Fruit fly (Drosophila melanogaster) whole organism, embryonic: Measurements from ENCODE around the gene mtsh.
A peak's percentile ranks its signal among the peaks of the same experiment; 100 is the strongest.

Experiments
- B-H1 ChIP-seq: fragments of 200-800 bp; sonication (Bioruptor generic); IDR thresholded peaks from 3 replicates; pipeline ENCODE4 v1.3.6; 2022; ENCODE audit warnings: missing biosample characterization, missing genetic modification characterization
- CG11695 ChIP-seq: fragments of 200-800 bp; sonication (Bioruptor generic); IDR thresholded peaks from 3 replicates; pipeline ENCODE4 v1.3.6; 2022; ENCODE audit warnings: missing biosample characterization, missing genetic modification characterization
- CG11723 ChIP-seq: fragments of 200-800 bp; sonication (Bioruptor generic); optimal IDR thresholded peaks from 2 replicates; lab custom pipeline; 2017; ENCODE audit warnings: missing biosample characterization, mild to moderate bottlenecking, missing genetic modification characterization
- CG14710 ChIP-seq: fragments of 200-800 bp; sonication (Bioruptor generic); optimal IDR thresholded peaks from 3 replicates; lab custom pipeline; 2019; ENCODE audit warnings: missing biosample characterization, mild to moderate bottlenecking, missing genetic modification characterization, moderate library complexity
- CG14860 ChIP-seq: fragments of 200-800 bp; sonication (Bioruptor generic); IDR thresholded peaks from 3 replicates; pipeline ENCODE4 v1.3.6; 2022; ENCODE audit warnings: missing biosample characterization, missing genetic modification characterization; ENCODE audit not compliant: partially characterized antibody
- CG16813 ChIP-seq: fragments of 200-800 bp; sonication (Bioruptor generic); IDR thresholded peaks from 3 replicates; pipeline ENCODE4 v1.3.6; 2022; ENCODE audit warnings: missing biosample characterization, missing genetic modification characterization; ENCODE audit not compliant: partially characterized antibody
- CG2129 ChIP-seq: fragments of 200-800 bp; sonication (Bioruptor generic); IDR thresholded peaks from 2 replicates; pipeline ENCODE4 v1.3.6; 2022; ENCODE audit warnings: missing biosample characterization, missing genetic modification characterization; ENCODE audit not compliant: partially characterized antibody
- CG30020 ChIP-seq: fragments of 200-800 bp; optimal IDR thresholded peaks from 2 replicates; lab custom pipeline; 2019; ENCODE audit warnings: missing biosample characterization, mild to moderate bottlenecking, missing genetic modification characterization, moderate library complexity
- CG4282 ChIP-seq: fragments of 200-800 bp; sonication (Bioruptor generic); optimal IDR thresholded peaks from 2 replicates; lab custom pipeline; 2016; ENCODE audit warnings: missing biosample characterization, missing genetic modification characterization
- CG4617 ChIP-seq: fragments of 200-800 bp; sonication (Bioruptor generic); optimal IDR thresholded peaks from 3 replicates; lab custom pipeline; 2016; ENCODE audit warnings: missing biosample characterization, missing genetic modification characterization, borderline replicate concordance
- CG6272 ChIP-seq: fragments of 200-800 bp; sonication (Bioruptor generic); IDR thresholded peaks from 2 replicates; pipeline ENCODE4 v1.3.6; 2022; ENCODE audit warnings: missing biosample characterization, missing genetic modification characterization
- CG8944 ChIP-seq: fragments of 200-800 bp; sonication (Bioruptor generic); optimal IDR thresholded peaks from 3 replicates; lab custom pipeline; 2016; ENCODE audit warnings: missing biosample characterization, missing genetic modification characterization
- CG9609 ChIP-seq: fragments of 200-800 bp; sonication (Bioruptor generic); optimal IDR thresholded peaks from 3 replicates; lab custom pipeline; 2016; ENCODE audit warnings: missing biosample characterization, missing genetic modification characterization
- CkIIα-i1 ChIP-seq: fragments of 200-800 bp; sonication (Bioruptor generic); IDR thresholded peaks from 2 replicates; pipeline ENCODE4 v1.3.6; 2022; ENCODE audit warnings: missing biosample characterization, missing genetic modification characterization
- CoRest ChIP-seq: fragments of 200-800 bp; sonication (Bioruptor generic); optimal IDR thresholded peaks from 3 replicates; lab custom pipeline; 2018; ENCODE audit warnings: missing biosample characterization, mild to moderate bottlenecking, missing genetic modification characterization, moderate library complexity
- Dref ChIP-seq: fragments of 200-800 bp; sonication (Bioruptor generic); IDR thresholded peaks from 2 replicates; pipeline ENCODE4 v1.3.6; 2022; ENCODE audit warnings: missing biosample characterization, missing genetic modification characterization
- Fer3 ChIP-seq: fragments of 200-800 bp; sonication (Bioruptor generic); optimal IDR thresholded peaks from 2 replicates; lab custom pipeline; 2018; ENCODE audit warnings: missing biosample characterization, mild to moderate bottlenecking, missing genetic modification characterization, moderate library complexity
- Hr3 ChIP-seq: fragments of 200-800 bp; sonication (Bioruptor generic); optimal IDR thresholded peaks from 3 replicates; lab custom pipeline; 2016; ENCODE audit warnings: missing biosample characterization, missing genetic modification characterization
- Lhr ChIP-seq: fragments of 200-800 bp; sonication (Bioruptor generic); optimal IDR thresholded peaks from 3 replicates; lab custom pipeline; 2017; ENCODE audit warnings: mild to moderate bottlenecking, missing biosample characterization, missing genetic modification reagents, missing genetic modification characterization
- NK7.1 ChIP-seq: fragments of 200-800 bp; sonication (Bioruptor generic); optimal IDR thresholded peaks from 3 replicates; lab custom pipeline; 2016; ENCODE audit warnings: missing biosample characterization, missing genetic modification characterization
- Nf-YA ChIP-seq: fragments of 200-800 bp; sonication (Bioruptor generic); IDR thresholded peaks from 2 replicates; pipeline ENCODE4 v1.3.6; 2022; ENCODE audit warnings: missing biosample characterization, missing genetic modification characterization
- Nf-YC ChIP-seq: fragments of 200-800 bp; optimal IDR thresholded peaks from 3 replicates; lab custom pipeline; 2019; ENCODE audit warnings: missing biosample characterization, mild to moderate bottlenecking, missing genetic modification characterization, moderate library complexity
- Opbp ChIP-seq: fragments of 200-800 bp; sonication (Bioruptor generic); IDR thresholded peaks from 3 replicates; pipeline ENCODE4 v1.3.6; 2022; ENCODE audit warnings: missing biosample characterization, missing genetic modification characterization; ENCODE audit not compliant: partially characterized antibody
- Taf1 ChIP-seq: fragments of 200-800 bp; sonication (Bioruptor generic); IDR thresholded peaks from 2 replicates; pipeline ENCODE4 v1.3.6; 2022; ENCODE audit warnings: missing biosample characterization, missing genetic modification characterization
- ato ChIP-seq: fragments of 200-800 bp; sonication (Bioruptor generic); IDR thresholded peaks from 2 replicates; pipeline ENCODE4 v1.3.6; 2022; ENCODE audit warnings: missing biosample characterization, missing genetic modification characterization; ENCODE audit not compliant: partially characterized antibody
- cas ChIP-seq: fragments of 200-800 bp; sonication (Bioruptor generic); IDR thresholded peaks from 2 replicates; pipeline ENCODE4 v1.3.6; 2022; ENCODE audit warnings: missing biosample characterization, missing genetic modification characterization
- chm ChIP-seq: fragments of 200-800 bp; sonication (Bioruptor generic); IDR thresholded peaks from 2 replicates; pipeline ENCODE4 v1.3.6; 2022; ENCODE audit warnings: missing biosample characterization, missing genetic modification characterization
- ci ChIP-seq: fragments of 200-800 bp; sonication (Bioruptor generic); IDR thresholded peaks from 3 replicates; pipeline ENCODE4 v1.3.6; 2022; ENCODE audit warnings: missing biosample characterization, missing genetic modification characterization
- crol ChIP-seq: fragments of 200-800 bp; sonication (Bioruptor generic); IDR thresholded peaks from 2 replicates; pipeline ENCODE4 v1.3.6; 2022; ENCODE audit warnings: missing biosample characterization, missing genetic modification characterization
- da ChIP-seq: fragments of 200-800 bp; sonication (Bioruptor generic); optimal IDR thresholded peaks from 2 replicates; lab custom pipeline; 2016; ENCODE audit warnings: missing biosample characterization, missing genetic modification characterization
- dan ChIP-seq: fragments of 200-800 bp; sonication (Bioruptor generic); IDR thresholded peaks from 2 replicates; pipeline ENCODE4 v1.3.6; 2022; ENCODE audit warnings: missing biosample characterization, missing genetic modification characterization
- dm ChIP-seq: fragments of 200-800 bp; sonication (Bioruptor generic); optimal IDR thresholded peaks from 3 replicates; lab custom pipeline; 2016; ENCODE audit warnings: missing biosample characterization, missing genetic modification characterization
- esg ChIP-seq: fragments of 200-800 bp; sonication (Bioruptor generic); conservative IDR thresholded peaks from 2 replicates; pipeline ENCODE4 v1.3.6; 2022; ENCODE audit warnings: missing biosample characterization, missing genetic modification characterization
- gcm2 ChIP-seq: fragments of 200-800 bp; sonication (Bioruptor generic); optimal IDR thresholded peaks from 2 replicates; lab custom pipeline; 2016; ENCODE audit warnings: missing biosample characterization, missing genetic modification characterization
- her ChIP-seq: fragments of 200-800 bp; sonication (Bioruptor generic); optimal IDR thresholded peaks from 2 replicates; lab custom pipeline; 2016; ENCODE audit warnings: missing biosample characterization, missing genetic modification characterization
- ind ChIP-seq: fragments of 200-800 bp; sonication (Bioruptor generic); optimal IDR thresholded peaks from 3 replicates; lab custom pipeline; 2016; ENCODE audit warnings: missing biosample characterization, missing genetic modification characterization
- kah ChIP-seq: fragments of 200-800 bp; sonication (Bioruptor generic); optimal IDR thresholded peaks from 2 replicates; lab custom pipeline; 2018; ENCODE audit warnings: missing biosample characterization, mild to moderate bottlenecking, missing genetic modification characterization
- lola ChIP-seq, 3 experiments: fragments of >200 bp in 2 of 3; fragments of 200-800 bp in 1 of 3; sonication (Bioruptor generic) in 1 of 3; optimal IDR thresholded peaks; 2 replicates each; lab custom pipeline; 2017 to 2019; ENCODE audit warnings: missing biosample characterization in 3 of 3, missing genetic modification characterization in 3 of 3, mild to moderate bottlenecking in 1 of 3, moderate library complexity in 1 of 3
- odd ChIP-seq: fragments of 200-800 bp; sonication (Bioruptor generic); optimal IDR thresholded peaks from 2 replicates; lab custom pipeline; 2017; ENCODE audit warnings: missing biosample characterization, mild to moderate bottlenecking, missing genetic modification characterization
- otp ChIP-seq: fragments of 200-800 bp; sonication (Bioruptor generic); IDR thresholded peaks from 3 replicates; pipeline ENCODE4, ENCODE4 v1.3.6; 2022; ENCODE audit warnings: missing biosample characterization, missing genetic modification characterization
- prd ChIP-seq, 3 experiments: fragments of >200 bp in 2 of 3; fragments of 200-800 bp in 1 of 3; sonication (Bioruptor generic) in 1 of 3; optimal IDR thresholded peaks in 2 of 3; IDR thresholded peaks in 1 of 3; 2 replicates in 2 of 3; 3 replicates in 1 of 3; pipeline versions ENCODE4 v1.3.6 to Lab custom; 2017 to 2022; ENCODE audit warnings: missing biosample characterization in 1 of 3, missing genetic modification characterization in 1 of 3
- pzg ChIP-seq: fragments of 200-800 bp; sonication (Bioruptor generic); optimal IDR thresholded peaks from 3 replicates; lab custom pipeline; 2018; ENCODE audit warnings: missing biosample characterization, mild to moderate bottlenecking, missing genetic modification characterization, moderate library complexity
- sim ChIP-seq: fragments of 200-800 bp; sonication (Bioruptor generic); IDR thresholded peaks from 2 replicates; pipeline ENCODE4 v1.3.6; 2022; ENCODE audit warnings: missing biosample characterization, missing genetic modification characterization
- slp2 ChIP-seq: fragments of 200-800 bp; sonication (Bioruptor generic); optimal IDR thresholded peaks from 2 replicates; lab custom pipeline; 2016; ENCODE audit warnings: missing biosample characterization, missing genetic modification characterization
- sqz ChIP-seq: fragments of 200-800 bp; sonication (Bioruptor generic); optimal IDR thresholded peaks from 3 replicates; lab custom pipeline; 2018; ENCODE audit warnings: missing biosample characterization, mild to moderate bottlenecking, missing genetic modification characterization
- stc ChIP-seq: fragments of 200-800 bp; sonication (Bioruptor generic); IDR thresholded peaks from 2 replicates; pipeline ENCODE4 v1.3.6; 2022; ENCODE audit warnings: missing biosample characterization, missing genetic modification characterization
- trh ChIP-seq: fragments of 200-800 bp; sonication (Bioruptor generic); optimal IDR thresholded peaks from 2 replicates; lab custom pipeline; 2016; ENCODE audit warnings: missing biosample characterization, missing genetic modification characterization
- usp ChIP-seq: fragments of >200 bp; optimal IDR thresholded peaks from 2 replicates; lab custom pipeline; 2017; ENCODE audit warnings: missing biosample characterization, missing genetic modification characterization
- z ChIP-seq: fragments of 200-800 bp; sonication (Bioruptor generic); IDR thresholded peaks from 3 replicates; pipeline ENCODE4 v1.3.6; 2022; ENCODE audit warnings: missing biosample characterization, missing genetic modification characterization

The mtsh gene

DNA sequence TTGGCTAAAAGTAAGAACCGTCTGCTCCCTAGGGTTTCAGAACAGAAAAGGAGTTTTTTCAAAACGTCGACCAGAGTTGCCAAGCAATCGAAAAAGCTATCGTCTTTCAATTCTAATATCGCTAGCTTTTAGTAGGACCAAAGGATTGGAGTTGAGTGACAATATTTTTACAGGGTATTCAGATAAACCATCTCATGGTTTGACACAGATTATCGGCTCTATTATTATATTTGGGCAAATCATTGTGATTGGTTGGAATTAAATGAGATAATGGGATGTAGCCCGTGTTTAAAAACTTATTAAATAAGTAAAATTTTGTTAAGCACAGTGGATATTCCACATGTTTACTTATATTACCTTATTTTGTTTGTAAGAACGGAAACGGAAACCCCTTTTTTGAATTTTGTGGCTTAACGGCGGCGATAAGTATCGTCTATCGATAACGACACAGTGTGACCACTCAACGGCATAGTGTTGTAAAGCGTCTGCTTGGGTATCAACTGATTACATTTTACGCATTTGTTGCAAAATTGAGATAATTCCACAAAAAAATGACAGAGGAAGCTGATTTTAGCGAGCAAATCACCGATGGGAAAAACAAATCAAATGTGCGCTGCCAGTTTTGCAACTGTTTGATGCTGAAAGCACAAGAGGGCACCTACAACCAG is at the start of gene mtsh, which contains the start of gene strat (continued):
- TF ChIP-seq lola (GFP tag; optimal IDR thresholded peaks at IDR 0.05; lab: Kevin White, UChicago) (peak in 1 of 3 experiments; percentile 19), Nf-YA (no peak), pzg (peak; percentile 84), Dref (GFP tag; lab: Robert Waterston, UW) (peak; percentile 90), ind (peak; percentile 40), CG4617 (GFP tag; lab: Kevin White, UChicago) (peak; percentile 96), CG11723 (GFP tag; lab: Kevin White, UChicago) (peak; percentile 32), CG14860 (GFP tag; lab: Robert Waterston, UW) (peak; percentile 61; the same call in 2 of the 3 replicates), Nf-YC (tag; lab: Kevin White, UChicago) (no peak), Hr3 (GFP tag; lab: Kevin White, UChicago) (no peak), z (GFP tag; lab: Robert Waterston, UW) (no peak), her (GFP tag; lab: Kevin White, UChicago) (peak; percentile 61), sqz (GFP tag; lab: Kevin White, UChicago) (peak; percentile 55), NK7.1 (GFP tag; lab: Kevin White, UChicago) (no peak), CG2129 (GFP tag; lab: Robert Waterston, UW) (no peak), Lhr (GFP tag; lab: Kevin White, UChicago) (no peak), Taf1 (GFP tag; lab: Robert Waterston, UW) (no peak), da (no peak), CkIIα-i1 (no peak), CG11695 (GFP tag; lab: Robert Waterston, UW) (no peak), CG9609 (no peak), kah (GFP tag; lab: Kevin White, UChicago) (peak; percentile 26), otp (GFP tag; lab: Robert Waterston, UW) (peak; percentile 63; the same call in 1 of the 3 replicates), trh (GFP tag; lab: Kevin White, UChicago) (no peak), CoRest (tag; lab: Kevin White, UChicago) (peak; percentile 48), CG8944 (no peak), ci (GFP tag; lab: Robert Waterston, UW) (peak; percentile 89), sim (GFP tag; lab: Robert Waterston, UW) (peak; percentile 46; the same call in 1 of the 2 replicates), prd (optimal IDR thresholded peaks at IDR 0.05; lab: Kevin White, UChicago) (no peak), prd (GFP tag; IDR thresholded peaks at IDR 0.05; lab: Robert Waterston, UW) (peak; percentile 30; the same call in 1 of the 3 replicates), ato (GFP tag; lab: Robert Waterston, UW) (peak; percentile 56; the same call in 1 of the 2 replicates), CG30020 (tag; lab: Kevin White, UChicago) (peak; percentile 18), Fer3 (tag; lab: Kevin White, UChicago) (peak; percentile 73), odd (GFP tag; lab: Kevin White, UChicago) (no peak), CG6272 (GFP tag; lab: Robert Waterston, UW) (peak; percentile 33; the same call in 1 of the 2 replicates), esg (GFP tag; lab: Robert Waterston, UW) (no peak), usp (GFP tag; lab: Kevin White, UChicago) (no peak), cas (no peak), crol (GFP tag; lab: Robert Waterston, UW) (no peak), stc (GFP tag; lab: Robert Waterston, UW) (peak; percentile 59; the same call in 1 of the 2 replicates), slp2 (GFP tag; lab: Kevin White, UChicago) (peak; percentile 21), dm (GFP tag; lab: Kevin White, UChicago) (peak; percentile 55), CG14710 (tag; lab: Kevin White, UChicago) (peak; percentile 90), dan (no peak), chm (GFP tag; lab: Robert Waterston, UW) (peak; percentile 56), CG16813 (GFP tag; lab: Robert Waterston, UW) (peak; percentile 51; the same call in 2 of the 3 replicates), gcm2 (GFP tag; lab: Kevin White, UChicago) (no peak), CG4282 (no peak), B-H1 (peak; percentile 16; the same call in 1 of the 3 replicates), Opbp (GFP tag; lab: Robert Waterston, UW) (peak; percentile 57; the same call in 1 of the 3 replicates)
